Fruit fly (Drosophila melanogaster): ENCODE data around the gene Faf2.

dm6 chr2L:18742710-18743109, 34.2 kb upstream of the Faf2 start:
- TF ChIP-seq CG8301 (tag; optimal IDR thresholded peaks at IDR 0.05) (no peak), CG32121 (GFP tag; IDR thresholded peaks at IDR 0.05) (peak; percentile 24; the same call in 1 of the 2 replicates), fd96Ca (GFP tag; IDR thresholded peaks at IDR 0.05) (no peak), CG4496 (GFP tag; IDR thresholded peaks at IDR 0.05) (no peak), EcR (GFP tag; optimal IDR thresholded peaks at IDR 0.05) (no peak), D1 (tag; optimal IDR thresholded peaks at IDR 0.05) (no peak), CG10348 (GFP tag; IDR thresholded peaks at IDR 0.05) (no peak), CG14655 (GFP tag; optimal IDR thresholded peaks at IDR 0.05) (peak; percentile 54), CG34367 (tag; optimal IDR thresholded peaks at IDR 0.05) (no peak), CG9948 (tag; optimal IDR thresholded peaks at IDR 0.05) (no peak), CG8159 (tag; optimal IDR thresholded peaks at IDR 0.05) (no peak), CG13204 (GFP tag; optimal IDR thresholded peaks at IDR 0.05) (no peak), CG15710 (tag; optimal IDR thresholded peaks at IDR 0.05) (no peak), Ets98B (GFP tag; IDR thresholded peaks at IDR 0.05) (no peak)

Measured in whole organism, pupa.